Fruit fly (Drosophila melanogaster): Measurements from ENCODE around the gene CG33116.

Gene CG33116

DNA sequence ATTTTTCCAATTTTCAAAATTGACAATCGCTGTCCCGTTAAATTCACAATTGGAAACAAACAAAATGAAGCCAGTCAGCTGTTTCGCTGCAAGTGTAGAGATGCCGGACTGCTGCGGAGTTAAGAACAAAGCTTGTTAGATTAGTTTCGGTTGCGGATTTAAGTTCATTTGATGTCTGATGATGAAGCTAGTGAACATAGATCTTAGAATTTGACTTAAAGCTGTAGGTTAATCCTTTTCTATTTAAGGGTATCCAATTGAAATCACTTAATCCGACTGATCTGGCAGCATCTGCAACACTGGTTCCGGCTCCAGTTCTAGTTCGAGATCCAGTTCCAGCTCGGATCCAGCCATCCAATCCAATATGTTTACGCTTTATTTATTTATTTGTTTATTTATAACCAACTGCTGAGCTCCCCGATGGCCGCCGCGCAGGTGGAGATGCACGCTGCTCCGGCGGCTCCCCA lies 50.7 kb downstream of the CG33116 start, which contains the start of the genes PCNA2 and CG10366 (continued):
- TF ChIP-seq CG17359 (tag; optimal IDR thresholded peaks at IDR 0.05): peak; percentile 39
- peak; percentile 52 for TF ChIP-seq CG7839 (tag; optimal IDR thresholded peaks at IDR 0.05)
- no peak for TF ChIP-seq dan (GFP tag; IDR thresholded peaks at IDR 0.05)
- no peak for TF ChIP-seq ro (GFP tag; IDR thresholded peaks at IDR 0.05)
- TF ChIP-seq CG31388 (GFP tag; optimal IDR thresholded peaks at IDR 0.05): no peak
- TF ChIP-seq CG14710 (tag; optimal IDR thresholded peaks at IDR 0.05): peak; percentile 81
- peak; percentile 78 for TF ChIP-seq Ets97D (GFP tag; optimal IDR thresholded peaks at IDR 0.05)
- no peak for TF ChIP-seq CG1832 (GFP tag; optimal IDR thresholded peaks at IDR 0.05)
- peak; percentile 74 for TF ChIP-seq pum (GFP tag; optimal IDR thresholded peaks at IDR 0.05)
- no peak for TF ChIP-seq Lim3 (GFP tag; IDR thresholded peaks at IDR 0.05)
- TF ChIP-seq CG6765 (GFP tag; optimal IDR thresholded peaks at IDR 0.05): no peak
- TF ChIP-seq CG3163 (GFP tag; optimal IDR thresholded peaks at IDR 0.05): peak; percentile 49
- peak; percentile 49 to 56 for TF ChIP-seq Hr51 (GFP tag; optimal IDR thresholded peaks at IDR 0.05)
- TF ChIP-seq hth (optimal IDR thresholded peaks at IDR 0.05): no peak
- TF ChIP-seq MESR4 (GFP tag; optimal IDR thresholded peaks at IDR 0.05): peak; percentile 57
- TF ChIP-seq CG18476 (GFP tag; optimal IDR thresholded peaks at IDR 0.05): peak; percentile 54
- TF ChIP-seq stwl (tag; optimal IDR thresholded peaks at IDR 0.05): peak; percentile 56
- TF ChIP-seq slbo (GFP tag; IDR thresholded peaks at IDR 0.05): peak; percentile 77
- no peak for TF ChIP-seq sqz (GFP tag; optimal IDR thresholded peaks at IDR 0.05)
- no peak for TF ChIP-seq grn (GFP tag; optimal IDR thresholded peaks at IDR 0.05)
- TF ChIP-seq zfh2 (GFP tag; optimal IDR thresholded peaks at IDR 0.05): peak; percentile 79
- TF ChIP-seq gro (GFP tag; optimal IDR thresholded peaks at IDR 0.05): peak; percentile 52
- TF ChIP-seq gt (GFP tag; IDR thresholded peaks at IDR 0.05): no peak
- TF ChIP-seq CG1792 (GFP tag; optimal IDR thresholded peaks at IDR 0.05): peak; percentile 54
- TF ChIP-seq lab (GFP tag; optimal IDR thresholded peaks at IDR 0.05): peak; percentile 69
- TF ChIP-seq CG3281 (GFP tag; optimal IDR thresholded peaks at IDR 0.05): peak; percentile 63
- no peak for TF ChIP-seq D (optimal IDR thresholded peaks at IDR 0.05)
- peak; percentile 29 for TF ChIP-seq D (GFP tag; optimal IDR thresholded peaks at IDR 0.05)
- TF ChIP-seq chif (GFP tag; optimal IDR thresholded peaks at IDR 0.05): peak; percentile 50 to 61
- TF ChIP-seq CG11695 (GFP tag; IDR thresholded peaks at IDR 0.05): no peak; the same call in 2 of the 3 replicates
- peak; percentile 54 for TF ChIP-seq Sox102F (GFP tag; optimal IDR thresholded peaks at IDR 0.05)
- no peak for TF ChIP-seq pan (optimal IDR thresholded peaks at IDR 0.05)
- TF ChIP-seq pan (GFP tag; optimal IDR thresholded peaks at IDR 0.05 in 1 of 2, IDR thresholded peaks at IDR 0.05 in 1 of 2): peak in 1 of 2 experiments; percentile 48
- TF ChIP-seq NC2α (GFP tag; optimal IDR thresholded peaks at IDR 0.05): peak; percentile 21
- TF ChIP-seq CG1529 (GFP tag; optimal IDR thresholded peaks at IDR 0.05): no peak
- no peak for TF ChIP-seq CG31365 (tag; optimal IDR thresholded peaks at IDR 0.05)
- TF ChIP-seq Dek (tag; optimal IDR thresholded peaks at IDR 0.05): peak; percentile 22
- TF ChIP-seq Bteb2 (GFP tag; optimal IDR thresholded peaks at IDR 0.05): peak; percentile 53
- no peak for TF ChIP-seq otp (GFP tag; IDR thresholded peaks at IDR 0.05)
- TF ChIP-seq CG11398 (GFP tag; optimal IDR thresholded peaks at IDR 0.05): peak; percentile 26
- TF ChIP-seq CG18619 (GFP tag; optimal IDR thresholded peaks at IDR 0.05): peak; percentile 57
- peak; percentile 48 for TF ChIP-seq CG5245 (GFP tag; optimal IDR thresholded peaks at IDR 0.05)
- peak; percentile 56 for TF ChIP-seq CG13123 (GFP tag; optimal IDR thresholded peaks at IDR 0.05)
- no peak for TF ChIP-seq CG2889 (GFP tag; IDR thresholded peaks at IDR 0.05)
- peak; percentile 59 for TF ChIP-seq maf-S (GFP tag; optimal IDR thresholded peaks at IDR 0.05)
- TF ChIP-seq Eip74EF (GFP tag; optimal IDR thresholded peaks at IDR 0.05): peak in 1 of 2 experiments; percentile 8
- peak; percentile 86 for TF ChIP-seq HmgZ (tag; optimal IDR thresholded peaks at IDR 0.05)
- TF ChIP-seq Nf-YC (tag; optimal IDR thresholded peaks at IDR 0.05): peak; percentile 88
- TF ChIP-seq ATbp (GFP tag; optimal IDR thresholded peaks at IDR 0.05): no peak
- no peak for TF ChIP-seq Gsc (GFP tag; IDR thresholded peaks at IDR 0.05)
- TF ChIP-seq CG12659 (GFP tag; optimal IDR thresholded peaks at IDR 0.05): peak; percentile 88
- no peak for TF ChIP-seq sr (GFP tag; IDR thresholded peaks at IDR 0.05)
